Worm (Caenorhabditis elegans) whole organism, mixed stage, embryonic: ENCODE results near the gene T16G12.12.
"Not testable (repeated sequence)": the region's sequence is repeated elsewhere in the genome, so short reads cannot be mapped to it uniquely, and the experiment has no call there.

Source experiments
- bed-3 ChIP-seq: fragments of 200-800 bp; sonication (Bioruptor generic); optimal IDR thresholded peaks from 3 replicates; lab custom pipeline; 2018; ENCODE audit warnings: mild to moderate bottlenecking, missing genetic modification characterization, moderate library complexity, missing compliant biosample characterization
- blmp-1 ChIP-seq: fragments of 150-350 bp; optimal IDR thresholded peaks from 2 replicates; lab custom pipeline; 2014; ENCODE audit warnings: missing biosample characterization, missing genetic modification characterization
- ceh-39 ChIP-seq: fragments of 150-350 bp; optimal IDR thresholded peaks from 2 replicates; lab custom pipeline; 2014; ENCODE audit warnings: missing biosample characterization, missing genetic modification characterization
- ceh-43 ChIP-seq: fragments of 200-800 bp; sonication (Bioruptor generic); optimal IDR thresholded peaks from 2 replicates; lab custom pipeline; 2018; ENCODE audit warnings: mild to moderate bottlenecking, missing genetic modification characterization, moderate library complexity, missing compliant biosample characterization
- ceh-83 ChIP-seq: fragments of 200-800 bp; sonication (Bioruptor generic); optimal IDR thresholded peaks from 2 replicates; lab custom pipeline; 2018; ENCODE audit warnings: mild to moderate bottlenecking, missing genetic modification characterization, missing compliant biosample characterization
- ces-1 ChIP-seq: fragments of 150-350 bp; optimal IDR thresholded peaks from 2 replicates; lab custom pipeline; 2014; ENCODE audit warnings: missing biosample characterization, missing genetic modification reagents, missing genetic modification characterization
- cnd-1 ChIP-seq: fragments of 200-800 bp; sonication (Bioruptor generic); optimal IDR thresholded peaks from 2 replicates; lab custom pipeline; 2018; ENCODE audit warnings: mild to moderate bottlenecking, missing genetic modification characterization, missing compliant biosample characterization
- drap-1 ChIP-seq: fragments of 200-800 bp; sonication (Bioruptor generic); optimal IDR thresholded peaks from 3 replicates; lab custom pipeline; 2018; ENCODE audit warnings: mild to moderate bottlenecking, missing genetic modification characterization, missing compliant biosample characterization
- elt-1 ChIP-seq: sonication (generic microtip); optimal IDR thresholded peaks from 2 replicates; lab custom pipeline; 2017; ENCODE audit warnings: missing genetic modification characterization, mild to moderate bottlenecking, missing compliant biosample characterization, antibody characterized with exemption, moderate library complexity, borderline replicate concordance; ENCODE audit not compliant: insufficient read depth
- elt-3 ChIP-seq: fragments of 150-350 bp; optimal IDR thresholded peaks from 2 replicates; lab custom pipeline; 2014; ENCODE audit warnings: missing biosample characterization, missing genetic modification characterization
- ham-2 ChIP-seq: fragments of 200-800 bp; sonication (Bioruptor generic); optimal IDR thresholded peaks from 2 replicates; lab custom pipeline; 2018; ENCODE audit warnings: mild to moderate bottlenecking, missing genetic modification characterization, missing compliant biosample characterization
- hlh-1 ChIP-seq: fragments of 150-350 bp; optimal IDR thresholded peaks from 2 replicates; lab custom pipeline; 2014; ENCODE audit warnings: missing biosample characterization, missing genetic modification reagents, missing genetic modification characterization
- lin-13 ChIP-seq: fragments of 150-350 bp; optimal IDR thresholded peaks from 2 replicates; lab custom pipeline; 2014; ENCODE audit warnings: missing biosample characterization, missing genetic modification characterization
- lin-32 ChIP-seq: fragments of 200-800 bp; sonication (Bioruptor generic); optimal IDR thresholded peaks from 2 replicates; lab custom pipeline; 2018; ENCODE audit warnings: mild to moderate bottlenecking, missing genetic modification characterization, missing compliant biosample characterization
- lsy-2 ChIP-seq: fragments of 150-350 bp; optimal IDR thresholded peaks from 2 replicates; lab custom pipeline; 2014; ENCODE audit warnings: missing biosample characterization, missing genetic modification characterization
- mab-5 ChIP-seq: fragments of 150-350 bp; optimal IDR thresholded peaks from 2 replicates; lab custom pipeline; 2014; ENCODE audit warnings: missing biosample characterization, missing genetic modification characterization
- mep-1 ChIP-seq: fragments of 150-350 bp; optimal IDR thresholded peaks from 2 replicates; lab custom pipeline; 2017; ENCODE audit warnings: missing biosample characterization, missing genetic modification reagents, missing genetic modification characterization, inconsistent platforms
- mls-2 ChIP-seq: sonication (generic microtip); optimal IDR thresholded peaks from 2 replicates; lab custom pipeline; 2016; ENCODE audit warnings: mild to moderate bottlenecking, missing genetic modification characterization, moderate library complexity, missing compliant biosample characterization
- nhr-2 ChIP-seq: fragments of 150-350 bp; optimal IDR thresholded peaks from 2 replicates; lab custom pipeline; 2014; ENCODE audit warnings: missing biosample characterization, missing genetic modification characterization
- nhr-237 ChIP-seq: fragments of 150-350 bp; optimal IDR thresholded peaks from 2 replicates; lab custom pipeline; 2014; ENCODE audit warnings: missing biosample characterization, missing genetic modification characterization
- nhr-76 ChIP-seq: sonication (generic microtip); optimal IDR thresholded peaks from 2 replicates; lab custom pipeline; 2017; ENCODE audit warnings: missing biosample characterization, missing genetic modification characterization
- pha-4 ChIP-seq: fragments of 150-350 bp; optimal IDR thresholded peaks from 2 replicates; lab custom pipeline; 2018; ENCODE audit warnings: missing biosample characterization, missing genetic modification reagents, missing genetic modification characterization
- sem-2 ChIP-seq: fragments of 200-800 bp; sonication (Bioruptor generic); optimal IDR thresholded peaks from 2 replicates; lab custom pipeline; 2018; ENCODE audit warnings: mild to moderate bottlenecking, missing genetic modification characterization, missing compliant biosample characterization
- sptf-1 ChIP-seq: sonication (generic microtip); optimal IDR thresholded peaks from 2 replicates; lab custom pipeline; 2017; ENCODE audit warnings: mild to moderate bottlenecking, missing genetic modification characterization, moderate library complexity, missing compliant biosample characterization
- tbx-8 ChIP-seq: fragments of 200-800 bp; sonication (Bioruptor generic); optimal IDR thresholded peaks from 2 replicates; lab custom pipeline; 2018; ENCODE audit warnings: mild to moderate bottlenecking, missing genetic modification characterization, moderate library complexity, missing compliant biosample characterization
- unc-120 ChIP-seq: sonication (generic microtip); optimal IDR thresholded peaks from 2 replicates; lab custom pipeline; 2017; ENCODE audit warnings: missing genetic modification characterization, missing compliant biosample characterization; ENCODE audit not compliant: poor library complexity, severe bottlenecking
- unc-39 ChIP-seq: fragments of 150-350 bp; optimal IDR thresholded peaks from 2 replicates; lab custom pipeline; 2014; ENCODE audit warnings: missing biosample characterization, missing genetic modification characterization
- unc-62 ChIP-seq: fragments of 150-350 bp; optimal IDR thresholded peaks from 2 replicates; lab custom pipeline; 2014; ENCODE audit warnings: missing biosample characterization, missing genetic modification reagents, missing genetic modification characterization
- zip-8 ChIP-seq: fragments of 150-350 bp; optimal IDR thresholded peaks from 2 replicates; lab custom pipeline; 2014; ENCODE audit warnings: missing biosample characterization, missing genetic modification characterization
- ztf-11 ChIP-seq: fragments of 150-350 bp; optimal IDR thresholded peaks from 2 replicates; lab custom pipeline; 2014; ENCODE audit warnings: missing biosample characterization, missing genetic modification characterization

Gene T16G12.12

DNA sequence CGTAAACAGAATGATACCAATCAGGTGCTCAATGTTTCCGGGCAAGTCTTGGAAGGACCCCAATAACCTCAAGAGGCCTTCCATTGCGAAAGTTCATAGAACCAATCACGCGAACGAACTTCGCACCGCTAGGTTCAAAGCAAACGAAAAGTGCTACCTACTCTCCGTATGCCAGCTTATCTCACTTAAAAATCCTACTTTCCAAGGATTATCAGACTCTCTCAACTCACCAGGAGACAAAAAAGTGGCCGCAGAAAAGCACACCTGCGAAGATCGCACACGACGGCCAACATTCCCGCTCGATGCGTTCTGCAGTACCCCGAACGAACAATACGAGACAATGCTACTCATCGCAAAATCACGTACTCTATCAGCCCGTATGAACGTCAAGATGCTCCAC, at the start of gene T16G12.12:
TSS of gene T16G12.12 (plus strand) at position 301 of the 400 bp plus-strand sequence.
- not testable (repeated sequence) for TF ChIP-seq sem-2 (GFP tag; lab: Kevin White, UChicago); blmp-1; lin-13
- TF ChIP-seq, all 35 proteins: peak for 0; not testable (repeated sequence) for 35

- TF ChIP-seq blmp-1: no peak
- TF ChIP-seq cnd-1 (tag; lab: Kevin White, UChicago): no peak
- no peak for TF ChIP-seq sptf-1 (tag; lab: Kevin White, UChicago)
- no peak for TF ChIP-seq ztf-11 (tag; lab: Kevin White, UChicago)
- TF ChIP-seq ham-2 (GFP tag; lab: Kevin White, UChicago): no peak
- TF ChIP-seq zip-8 (tag; lab: Kevin White, UChicago): no peak
- TF ChIP-seq mls-2 (tag; lab: Kevin White, UChicago): no peak
Measured at ce11 chrIII:10004213-10004612, 49.2 kb upstream of the T16G12.12 start, which contains the start of gene C05B5.11. TSS of gene C05B5.11 (plus strand) at chrIII:10004513.

- TF ChIP-seq elt-1 (tag; lab: Kevin White, UChicago): no peak
- no peak for TF ChIP-seq bed-3 (GFP tag; lab: Kevin White, UChicago)
- no peak for TF ChIP-seq lin-13
- TF ChIP-seq cnd-1 (tag; lab: Kevin White, UChicago): no peak
- TF ChIP-seq nhr-76 (tag; lab: Kevin White, UChicago): no peak
- TF ChIP-seq sptf-1 (tag; lab: Kevin White, UChicago): no peak
- TF ChIP-seq, all 35 proteins: peak for 0
Measured at ce11 chrIII:10006734-10007348, 46.6 kb upstream of the T16G12.12 start, which contains the start of gene C05B5.8. TSS of gene C05B5.8 (minus strand) at chrIII:10006784.

DNA sequence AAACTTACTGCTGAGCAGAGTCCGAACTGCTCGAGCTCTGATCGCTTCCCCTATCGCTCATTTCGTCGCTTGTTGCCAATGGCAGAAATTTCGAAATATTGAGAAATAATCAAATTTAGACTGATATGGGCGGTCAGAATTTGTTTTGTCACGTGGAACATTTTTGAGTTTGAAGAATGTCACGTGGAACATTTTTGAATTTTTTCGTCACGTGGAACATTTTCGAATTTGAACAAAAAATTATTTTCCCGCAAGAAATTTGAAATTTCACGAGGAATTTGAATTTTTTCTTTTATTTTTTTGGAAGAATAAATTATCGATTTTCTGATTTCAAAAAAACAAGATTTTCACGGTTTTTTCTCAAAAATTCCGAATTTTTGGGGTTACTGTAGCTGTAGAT, 43.3 kb upstream of the T16G12.12 start, which contains the start of gene fbxa-155:
TSS of gene fbxa-155 (minus strand) at position 101 of the 400 bp plus-strand sequence.
- TF ChIP-seq nhr-76 (tag; lab: Kevin White, UChicago) (no peak), pha-4 (no peak), ces-1 (GFP tag; lab: Kevin White, UChicago) (no peak), lin-32 (GFP tag; lab: Kevin White, UChicago) (no peak), ceh-43 (GFP tag; lab: Kevin White, UChicago) (no peak), elt-3 (no peak)

DNA sequence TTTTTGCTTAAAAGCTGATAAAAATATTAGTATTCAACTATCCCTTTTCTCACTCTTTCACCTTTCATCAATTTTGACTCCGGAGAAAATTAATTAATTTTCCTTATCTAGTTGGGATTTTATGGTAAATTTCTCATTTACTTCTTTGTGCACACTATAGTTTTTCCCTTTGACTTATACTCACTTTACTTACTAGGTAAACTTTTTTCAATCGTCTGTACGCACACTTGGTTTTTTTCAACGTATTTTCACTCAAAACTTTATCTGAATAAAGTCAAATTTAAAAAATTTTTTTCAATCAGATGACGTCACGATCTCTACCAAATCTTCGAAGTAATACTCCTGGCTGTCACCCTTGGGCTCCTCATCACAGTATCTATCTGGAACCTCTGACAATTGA, 41.3 kb upstream of the T16G12.12 start, which contains the start of gene C05B5.16:
TSS of gene C05B5.16 (plus strand) at position 301 of the 400 bp plus-strand sequence.
- TF ChIP-seq nhr-76 (tag; lab: Kevin White, UChicago) (no peak), unc-62 (no peak), lin-13 (no peak), tbx-8 (GFP tag; lab: Kevin White, UChicago) (no peak), drap-1 (GFP tag; lab: Kevin White, UChicago) (no peak), lin-32 (GFP tag; lab: Kevin White, UChicago) (no peak), sem-2 (GFP tag; lab: Kevin White, UChicago) (no peak), blmp-1 (no peak), nhr-237 (no peak), ceh-83 (no peak), lsy-2 (tag; lab: Kevin White, UChicago) (no peak), ceh-39 (tag; lab: Kevin White, UChicago) (no peak), unc-120 (tag; lab: Kevin White, UChicago) (no peak), mep-1 (tag; lab: Kevin White, UChicago) (no peak), mls-2 (tag; lab: Kevin White, UChicago) (no peak)

- TF ChIP-seq sptf-1 (tag; lab: Kevin White, UChicago) (peak; percentile 38), pha-4 (no peak), tbx-8 (GFP tag; lab: Kevin White, UChicago) (no peak), unc-62 (peak; percentile 25), sem-2 (GFP tag; lab: Kevin White, UChicago) (no peak), nhr-2 (tag; lab: Kevin White, UChicago) (no peak), unc-120 (tag; lab: Kevin White, UChicago) (no peak), mep-1 (tag; lab: Kevin White, UChicago) (peak; percentile 35), lsy-2 (tag; lab: Kevin White, UChicago) (peak; percentile 1), zip-8 (tag; lab: Kevin White, UChicago) (no peak), ces-1 (GFP tag; lab: Kevin White, UChicago) (peak; percentile 59), elt-3 (no peak), ceh-39 (tag; lab: Kevin White, UChicago) (no peak), unc-39 (tag; lab: Kevin White, UChicago) (no peak), mab-5 (tag; lab: Kevin White, UChicago) (no peak), elt-1 (tag; lab: Kevin White, UChicago) (no peak), bed-3 (GFP tag; lab: Kevin White, UChicago) (no peak), ham-2 (GFP tag; lab: Kevin White, UChicago) (no peak), mls-2 (tag; lab: Kevin White, UChicago) (no peak), drap-1 (GFP tag; lab: Kevin White, UChicago) (no peak), hlh-1 (tag; lab: Kevin White, UChicago) (no peak)
Measured at ce11 chrIII:10016413-10017051, 36.9 kb upstream of the T16G12.12 start, which contains the start of gene rgs-1. TSS of gene rgs-1 (minus strand) at chrIII:10016558.
